Fruit fly (Drosophila melanogaster): ENCODE data around the gene Fer2LCH.

DNA sequence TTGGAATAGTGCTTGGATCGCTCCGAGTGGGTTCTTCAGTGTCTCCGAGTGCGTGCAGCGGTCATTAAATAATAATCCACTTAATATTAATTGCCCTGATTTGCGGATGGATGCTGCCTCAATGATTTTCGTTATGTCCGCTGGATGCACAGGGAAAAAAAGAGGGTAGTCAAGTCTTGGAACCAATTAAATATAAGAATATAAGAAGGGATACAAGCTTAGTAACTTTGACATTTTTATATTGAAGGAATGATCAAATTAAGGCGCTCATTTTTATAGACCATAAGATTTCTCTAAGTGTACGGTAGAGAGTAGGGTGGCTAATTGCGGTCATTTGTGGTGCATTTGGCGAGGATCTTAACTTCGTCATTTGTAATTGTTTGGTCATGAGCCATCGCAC, 4.3 kb downstream of the Fer2LCH start:
- TF ChIP-seq CG7368 (GFP tag; optimal IDR thresholded peaks at IDR 0.05) (no peak), CG11294 (GFP tag; IDR thresholded peaks at IDR 0.05) (no peak), fkh (GFP tag; optimal IDR thresholded peaks at IDR 0.05) (no peak), Lpt (GFP tag; optimal IDR thresholded peaks at IDR 0.05) (no peak), CG32006 (GFP tag; optimal IDR thresholded peaks at IDR 0.05) (no peak), CG6163 (GFP tag; IDR thresholded peaks at IDR 0.05) (no peak), net (GFP tag; optimal IDR thresholded peaks at IDR 0.05) (no peak), Sox14 (GFP tag; optimal IDR thresholded peaks at IDR 0.05) (no peak), vri (GFP tag; optimal IDR thresholded peaks at IDR 0.05) (no peak), OdsH (GFP tag; optimal IDR thresholded peaks at IDR 0.05) (peak; percentile 6), Sox102F (GFP tag; optimal IDR thresholded peaks at IDR 0.05) (peak; percentile 32), fd85E (GFP tag; optimal IDR thresholded peaks at IDR 0.05) (no peak)

Measured in whole organism, prepupa.